Worm (Caenorhabditis elegans) whole organism, L4 larva: Measurements from ENCODE around the gene C48B4.13.

ENCODE experiments used
- F10B5.3 ChIP-seq: sonication (generic microtip); optimal IDR thresholded peaks from 2 replicates; lab custom pipeline; 2016; ENCODE audit warnings: mild to moderate bottlenecking, missing genetic modification characterization, missing compliant biosample characterization
- F37D6.2 ChIP-seq: sonication (generic microtip); optimal IDR thresholded peaks from 2 replicates; lab custom pipeline; 2016; ENCODE audit warnings: mild to moderate bottlenecking, missing genetic modification characterization, missing compliant biosample characterization
- F44E2.7 ChIP-seq: fragments of 200-800 bp; sonication (Bioruptor generic); IDR thresholded peaks from 2 replicates; pipeline ENCODE4 v2.1.2; 2022; ENCODE audit warnings: missing genetic modification characterization, missing compliant biosample characterization
- Y75B8A.6 ChIP-seq: fragments of 200-800 bp; sonication (Bioruptor generic); IDR thresholded peaks from 2 replicates; pipeline ENCODE4 v1.3.6; 2022; ENCODE audit warnings: missing genetic modification reagents, missing genetic modification characterization, missing compliant biosample characterization
- ZK546.5 ChIP-seq, 2 experiments: sonication (generic microtip); optimal IDR thresholded peaks; 2 replicates each; lab custom pipeline; 2017; ENCODE audit warnings: missing biosample characterization in 2 of 2, missing genetic modification characterization in 2 of 2
- ceh-44 ChIP-seq: fragments of 200-800 bp; sonication (Bioruptor generic); IDR thresholded peaks from 2 replicates; pipeline ENCODE4 v1.3.6; 2022; ENCODE audit warnings: missing genetic modification reagents, missing genetic modification characterization, missing compliant biosample characterization
- ces-1 ChIP-seq: fragments of 150-350 bp; sonication (generic microtip); optimal IDR thresholded peaks from 4 replicates; lab custom pipeline; 2014; ENCODE audit warnings: missing biosample characterization, missing genetic modification reagents, missing genetic modification characterization
- daf-16 ChIP-seq, 3 experiments: sonication (generic microtip); optimal IDR thresholded peaks; 2 replicates each; lab custom pipeline; 2016 to 2017; ENCODE audit warnings: missing genetic modification characterization in 3 of 3, missing genetic modification reagents in 3 of 3, mild to moderate bottlenecking in 2 of 3, missing compliant biosample characterization in 2 of 3, missing biosample characterization in 1 of 3, moderate library complexity in 1 of 3
- daf-19 ChIP-seq: fragments of 200-800 bp; sonication (Bioruptor generic); conservative IDR thresholded peaks from 2 replicates; pipeline ENCODE4 v1.3.6; 2022; ENCODE audit warnings: missing genetic modification characterization, missing compliant biosample characterization
- dmd-6 ChIP-seq: fragments of 200-800 bp; sonication (Bioruptor generic); IDR thresholded peaks from 2 replicates; pipeline ENCODE4 v1.3.6; 2022; ENCODE audit warnings: missing genetic modification reagents, missing genetic modification characterization, missing compliant biosample characterization
- dmd-9 ChIP-seq: fragments of 200-800 bp; sonication (Bioruptor generic); IDR thresholded peaks from 2 replicates; pipeline ENCODE4 v1.3.6; 2022; ENCODE audit warnings: missing genetic modification reagents, missing genetic modification characterization, missing compliant biosample characterization
- dpl-1 ChIP-seq: fragments of 150-350 bp; optimal IDR thresholded peaks from 2 replicates; lab custom pipeline; 2014; ENCODE audit warnings: missing biosample characterization, missing genetic modification reagents, missing genetic modification characterization
- duxl-1 ChIP-seq: sonication (generic microtip); optimal IDR thresholded peaks from 2 replicates; lab custom pipeline; 2016; ENCODE audit warnings: mild to moderate bottlenecking, missing genetic modification characterization, moderate library complexity, missing compliant biosample characterization; ENCODE audit not compliant: poor library complexity
- dve-1 ChIP-seq: sonication (generic microtip); optimal IDR thresholded peaks from 2 replicates; lab custom pipeline; 2017; ENCODE audit warnings: antibody characterized with exemption, mild to moderate bottlenecking, missing genetic modification characterization, missing compliant biosample characterization; ENCODE audit not compliant: insufficient read depth
- egl-27 ChIP-seq: sonication (generic microtip); optimal IDR thresholded peaks from 3 replicates; lab custom pipeline; 2017; ENCODE audit warnings: missing biosample characterization, missing genetic modification reagents, missing genetic modification characterization
- hif-1 ChIP-seq, 2 experiments: sonication (generic microtip); optimal IDR thresholded peaks; 2 replicates each; lab custom pipeline; 2016 to 2017; ENCODE audit warnings: missing compliant biosample characterization in 2 of 2, missing genetic modification characterization in 2 of 2, missing genetic modification reagents in 2 of 2, missing genotype in 2 of 2, mild to moderate bottlenecking in 1 of 2
- hlh-30 ChIP-seq: sonication (generic microtip); optimal IDR thresholded peaks from 2 replicates; lab custom pipeline; 2017; ENCODE audit warnings: antibody characterized with exemption, mild to moderate bottlenecking, missing genetic modification characterization, missing compliant biosample characterization; ENCODE audit not compliant: insufficient read depth
- lim-7 ChIP-seq: fragments of 200-800 bp; sonication (Bioruptor generic); IDR thresholded peaks from 2 replicates; pipeline ENCODE4 v1.3.6; 2022; ENCODE audit warnings: missing genetic modification characterization, missing compliant biosample characterization
- lin-1 ChIP-seq: fragments of 200-800 bp; sonication (Bioruptor generic); IDR thresholded peaks from 2 replicates; pipeline ENCODE4 v1.3.6; 2022; ENCODE audit warnings: missing genetic modification reagents, missing genetic modification characterization, missing compliant biosample characterization
- lin-13 ChIP-seq: fragments of 150-350 bp; optimal IDR thresholded peaks from 2 replicates; lab custom pipeline; 2014; ENCODE audit warnings: missing biosample characterization, missing genetic modification reagents, missing genetic modification characterization
- lin-15B ChIP-seq: fragments of 150-350 bp; sonication (generic microtip); optimal IDR thresholded peaks from 3 replicates; lab custom pipeline; 2014; ENCODE audit warnings: missing biosample characterization, missing genetic modification characterization
- lin-29 ChIP-seq: fragments of 200-800 bp; sonication (Bioruptor generic); IDR thresholded peaks from 2 replicates; pipeline ENCODE4 v1.3.6; 2022; ENCODE audit warnings: missing genetic modification reagents, missing genetic modification characterization, missing compliant biosample characterization
- lin-38 ChIP-seq: fragments of 200-800 bp; sonication (Bioruptor generic); IDR thresholded peaks from 2 replicates; pipeline ENCODE4 v1.3.6; 2022; ENCODE audit warnings: missing genetic modification reagents, missing genetic modification characterization, missing compliant biosample characterization
- lin-39 ChIP-seq: fragments of 150-350 bp; optimal IDR thresholded peaks from 2 replicates; lab custom pipeline; 2014; ENCODE audit warnings: missing biosample characterization, missing genetic modification reagents, missing genetic modification characterization
- lir-3 ChIP-seq: sonication (generic microtip); optimal IDR thresholded peaks from 2 replicates; lab custom pipeline; 2016; ENCODE audit warnings: mild to moderate bottlenecking, missing genetic modification characterization, missing compliant biosample characterization
- lsy-2 ChIP-seq, 2 experiments: fragments of 150-350 bp in 1 of 2; sonication (generic microtip) in 1 of 2; optimal IDR thresholded peaks; 2 replicates each; lab custom pipeline; 2014 to 2017; ENCODE audit warnings: missing biosample characterization in 2 of 2, missing genetic modification characterization in 2 of 2
- madf-5 ChIP-seq, 2 experiments: fragments of 200-800 bp; sonication (Bioruptor generic); IDR thresholded peaks; 2 replicates each; pipeline ENCODE4 v1.3.6; 2022; ENCODE audit warnings: missing compliant biosample characterization in 2 of 2, missing genetic modification characterization in 2 of 2
- madf-9 ChIP-seq: fragments of 200-800 bp; sonication (Bioruptor generic); conservative IDR thresholded peaks from 2 replicates; pipeline ENCODE4 v1.3.6; 2022; ENCODE audit warnings: missing genetic modification reagents, missing genetic modification characterization, missing compliant biosample characterization
- mxl-2 ChIP-seq: fragments of 200-800 bp; sonication (Bioruptor generic); conservative IDR thresholded peaks from 2 replicates; pipeline ENCODE4 v1.3.6; 2022; ENCODE audit warnings: missing genetic modification reagents, missing genetic modification characterization, missing compliant biosample characterization
- nhr-10 ChIP-seq: fragments of 150-350 bp; optimal IDR thresholded peaks from 2 replicates; lab custom pipeline; 2014; ENCODE audit warnings: missing biosample characterization, missing genetic modification characterization
- nhr-102 ChIP-seq: sonication (generic microtip); optimal IDR thresholded peaks from 2 replicates; lab custom pipeline; 2016; ENCODE audit warnings: mild to moderate bottlenecking, missing genetic modification characterization, moderate library complexity, missing compliant biosample characterization
- nhr-237 ChIP-seq: sonication (generic microtip); optimal IDR thresholded peaks from 2 replicates; lab custom pipeline; 2017; ENCODE audit warnings: missing biosample characterization, missing genetic modification characterization
- nhr-25 ChIP-seq: sonication (generic microtip); optimal IDR thresholded peaks from 2 replicates; lab custom pipeline; 2017; ENCODE audit warnings: missing genetic modification characterization, mild to moderate bottlenecking, missing compliant biosample characterization, antibody characterized with exemption, moderate library complexity, borderline replicate concordance; ENCODE audit not compliant: insufficient read depth
- nhr-6 ChIP-seq: fragments of 150-350 bp; optimal IDR thresholded peaks from 2 replicates; lab custom pipeline; 2014; ENCODE audit warnings: missing biosample characterization, missing genetic modification characterization
- nhr-77 ChIP-seq: fragments of 150-350 bp; optimal IDR thresholded peaks from 2 replicates; lab custom pipeline; 2014; ENCODE audit warnings: missing biosample characterization, missing genetic modification characterization
- set-16 ChIP-seq: fragments of 200-800 bp; sonication (Bioruptor generic); IDR thresholded peaks from 2 replicates; pipeline ENCODE4 v1.3.6; 2022; ENCODE audit warnings: missing genetic modification reagents, missing genetic modification characterization, missing compliant biosample characterization
- skn-1 ChIP-seq: fragments of 150-350 bp; optimal IDR thresholded peaks from 2 replicates; lab custom pipeline; 2014; ENCODE audit warnings: missing biosample characterization, missing genetic modification characterization
- unc-130 ChIP-seq: sonication (generic microtip); optimal IDR thresholded peaks from 2 replicates; lab custom pipeline; 2016; ENCODE audit warnings: missing genetic modification reagents, missing genetic modification characterization, missing compliant biosample characterization
- unc-39 ChIP-seq: sonication (generic microtip); optimal IDR thresholded peaks from 2 replicates; lab custom pipeline; 2017; ENCODE audit warnings: missing biosample characterization, missing genetic modification characterization
- unc-62 ChIP-seq, 3 experiments: fragments of 150-350 bp in 1 of 3; sonication (generic microtip); optimal IDR thresholded peaks in 2 of 3; peaks in 1 of 3; 1 replicate in 1 of 3; 2 replicates in 2 of 3; lab custom pipeline; 2014 to 2017; ENCODE audit warnings: missing biosample characterization in 3 of 3, missing genetic modification characterization in 3 of 3, missing genetic modification reagents in 3 of 3, missing genotype in 1 of 3
- vab-7 ChIP-seq: fragments of 200-800 bp; sonication (Bioruptor generic); IDR thresholded peaks from 2 replicates; pipeline ENCODE4 v1.3.6; 2022; ENCODE audit warnings: missing genetic modification reagents, missing genetic modification characterization, missing compliant biosample characterization
- zfp-3 ChIP-seq: fragments of 200-800 bp; sonication (Bioruptor generic); conservative IDR thresholded peaks from 2 replicates; pipeline ENCODE4 v1.3.6; 2022; ENCODE audit warnings: missing genetic modification reagents, missing genetic modification characterization, missing compliant biosample characterization
- ztf-11 ChIP-seq: fragments of 150-350 bp; optimal IDR thresholded peaks from 2 replicates; lab custom pipeline; 2014; ENCODE audit warnings: missing biosample characterization, missing genetic modification characterization
- ztf-7 ChIP-seq: fragments of 150-350 bp; optimal IDR thresholded peaks from 2 replicates; lab custom pipeline; 2014; ENCODE audit warnings: missing biosample characterization, missing genetic modification characterization

Gene C48B4.13

ce11 chrIII:9580039-9580891, 11.7 kb downstream of the C48B4.13 start, which contains the start of gene ced-7:
TSS of gene ced-7 (minus strand) at chrIII:9580089.
- TF ChIP-seq dmd-6 (GFP tag; lab: Robert Waterston, UW) (no peak), dmd-9 (GFP tag; lab: Robert Waterston, UW) (no peak), dve-1 (tag; lab: Kevin White, UChicago) (no peak), duxl-1 (tag; lab: Kevin White, UChicago) (no peak), ztf-11 (no peak), unc-62 (GFP tag; optimal IDR thresholded peaks at IDR 0.05 in 1 of 2; lab: Kevin White, UChicago) (peak in 1 of 2 experiments; percentile 45), unc-62 (tag; optimal IDR thresholded peaks at IDR 0.05; lab: Kevin White, UChicago) (no peak), nhr-77 (no peak), mxl-2 (GFP tag; lab: Robert Waterston, UW) (no peak), F44E2.7 (GFP tag; lab: Robert Waterston, UW) (no peak), hlh-30 (tag; lab: Kevin White, UChicago) (peak; percentile 87), lsy-2 (tag; optimal IDR thresholded peaks at IDR 0.05; lab: Kevin White, UChicago) (peak in 1 of 2 experiments; percentile 28), lin-13 (no peak), nhr-6 (tag; lab: Kevin White, UChicago) (no peak), madf-5 (GFP tag; IDR thresholded peaks at IDR 0.05; lab: Robert Waterston, UW) (no peak), ceh-44 (GFP tag; lab: Robert Waterston, UW) (no peak), lin-39 (tag; lab: Kevin White, UChicago) (no peak), F10B5.3 (tag; lab: Kevin White, UChicago) (no peak), lin-29 (GFP tag; lab: Robert Waterston, UW) (no peak), lin-15B (tag; lab: Kevin White, UChicago) (no peak), nhr-237 (tag; lab: Kevin White, UChicago) (no peak), ztf-7 (tag; lab: Kevin White, UChicago) (no peak), lim-7 (no peak), lin-38 (GFP tag; lab: Robert Waterston, UW) (peak; percentile 49), lin-1 (no peak), lir-3 (tag; lab: Kevin White, UChicago) (no peak), skn-1 (tag; lab: Kevin White, UChicago) (no peak), ces-1 (GFP tag; lab: Kevin White, UChicago) (no peak), dpl-1 (GFP tag; lab: Kevin White, UChicago) (no peak), madf-9 (no peak), set-16 (no peak), egl-27 (tag; lab: Kevin White, UChicago) (no peak), nhr-102 (tag; lab: Kevin White, UChicago) (no peak), zfp-3 (no peak), vab-7 (GFP tag; lab: Robert Waterston, UW) (no peak), nhr-10 (tag; lab: Kevin White, UChicago) (no peak), unc-39 (tag; lab: Kevin White, UChicago) (no peak), daf-16 (GFP tag; optimal IDR thresholded peaks at IDR 0.05; lab: Kevin White, UChicago) (no peak), daf-16 (tag; optimal IDR thresholded peaks at IDR 0.05; lab: Kevin White, UChicago) (peak; percentile 77), nhr-25 (tag; lab: Kevin White, UChicago) (no peak), hif-1 (tag; optimal IDR thresholded peaks at IDR 0.05; lab: Kevin White, UChicago) (no peak), Y75B8A.6 (GFP tag; lab: Robert Waterston, UW) (no peak), ZK546.5 (tag; optimal IDR thresholded peaks at IDR 0.05; lab: Kevin White, UChicago) (no peak), unc-130 (GFP tag; lab: Kevin White, UChicago) (no peak), daf-19 (GFP tag; lab: Robert Waterston, UW) (no peak), F37D6.2 (no peak)
